Fruit fly (Drosophila melanogaster) whole organism, pupa: ENCODE data around the gene Sdhaf3.

ENCODE experiments used
- CG10348 ChIP-seq: fragments of 200-800 bp; sonication (Bioruptor generic); IDR thresholded peaks from 2 replicates; pipeline ENCODE4 v1.3.6; 2022; ENCODE audit warnings: missing biosample characterization, missing genetic modification characterization
- CG12605 ChIP-seq: fragments of 200-800 bp; sonication (Bioruptor generic); IDR thresholded peaks from 2 replicates; pipeline ENCODE4 v1.3.6; 2022; ENCODE audit warnings: missing biosample characterization, missing genetic modification characterization
- CG13204 ChIP-seq: fragments of 200-800 bp; sonication (Bioruptor generic); optimal IDR thresholded peaks from 2 replicates; lab custom pipeline; 2018; ENCODE audit warnings: missing biosample characterization, mild to moderate bottlenecking, missing genetic modification characterization, moderate library complexity
- CG14655 ChIP-seq: fragments of 200-800 bp; sonication (Bioruptor generic); optimal IDR thresholded peaks from 3 replicates; lab custom pipeline; 2017; ENCODE audit warnings: mild to moderate bottlenecking, missing biosample characterization, missing genetic modification reagents, missing genetic modification characterization
- CG15710 ChIP-seq: fragments of 200-800 bp; sonication (Bioruptor generic); optimal IDR thresholded peaks from 2 replicates; lab custom pipeline; 2018; ENCODE audit warnings: missing biosample characterization, mild to moderate bottlenecking, missing genetic modification characterization, moderate library complexity
- CG17806 ChIP-seq: fragments of 200-800 bp; sonication (Bioruptor generic); optimal IDR thresholded peaks from 2 replicates; lab custom pipeline; 2018; ENCODE audit warnings: missing biosample characterization, mild to moderate bottlenecking, missing genetic modification characterization, moderate library complexity
- CG32121 ChIP-seq: fragments of 200-800 bp; sonication (Bioruptor generic); IDR thresholded peaks from 2 replicates; pipeline ENCODE4 v1.3.6; 2022; ENCODE audit warnings: missing biosample characterization, missing genetic modification characterization
- CG34367 ChIP-seq: fragments of 200-800 bp; sonication (Bioruptor generic); optimal IDR thresholded peaks from 2 replicates; lab custom pipeline; 2018; ENCODE audit warnings: missing biosample characterization, mild to moderate bottlenecking, missing genetic modification characterization
- CG4496 ChIP-seq: fragments of 200-800 bp; sonication (Bioruptor generic); IDR thresholded peaks from 3 replicates; pipeline ENCODE4 v1.3.6; 2022; ENCODE audit warnings: missing biosample characterization, missing genetic modification characterization
- CG8159 ChIP-seq: fragments of 200-800 bp; sonication (Bioruptor generic); optimal IDR thresholded peaks from 3 replicates; lab custom pipeline; 2018; ENCODE audit warnings: missing biosample characterization, mild to moderate bottlenecking, missing genetic modification characterization, moderate library complexity
- CG8301 ChIP-seq: fragments of 200-800 bp; sonication (Bioruptor generic); optimal IDR thresholded peaks from 2 replicates; lab custom pipeline; 2018; ENCODE audit warnings: missing biosample characterization, mild to moderate bottlenecking, missing genetic modification characterization
- CG9948 ChIP-seq: fragments of 200-800 bp; sonication (Bioruptor generic); optimal IDR thresholded peaks from 2 replicates; lab custom pipeline; 2018; ENCODE audit warnings: missing biosample characterization, mild to moderate bottlenecking, missing genetic modification characterization, moderate library complexity
- D1 ChIP-seq: fragments of 200-800 bp; sonication (Bioruptor generic); optimal IDR thresholded peaks from 2 replicates; lab custom pipeline; 2018; ENCODE audit warnings: missing biosample characterization, mild to moderate bottlenecking, missing genetic modification characterization, moderate library complexity
- EcR ChIP-seq: fragments of 200-800 bp; sonication (Bioruptor generic); optimal IDR thresholded peaks from 3 replicates; lab custom pipeline; 2019; ENCODE audit warnings: missing biosample characterization, missing genetic modification characterization, mild to moderate bottlenecking, moderate library complexity, missing genetic modification reagents
- Ets98B ChIP-seq: fragments of 200-800 bp; sonication (Bioruptor generic); IDR thresholded peaks from 2 replicates; pipeline ENCODE4 v1.3.6; 2022; ENCODE audit warnings: missing biosample characterization, missing genetic modification characterization
- Pif1A ChIP-seq: fragments of 200-800 bp; sonication (Bioruptor generic); optimal IDR thresholded peaks from 3 replicates; lab custom pipeline; 2016; ENCODE audit warnings: missing biosample characterization, missing genetic modification characterization
- Pif1B ChIP-seq: fragments of 200-800 bp; sonication (Bioruptor generic); optimal IDR thresholded peaks from 3 replicates; lab custom pipeline; 2016; ENCODE audit warnings: missing biosample characterization, missing genetic modification characterization
- Snoo ChIP-seq: fragments of 200-800 bp; sonication (Bioruptor generic); optimal IDR thresholded peaks from 3 replicates; lab custom pipeline; 2017; ENCODE audit warnings: missing biosample characterization, mild to moderate bottlenecking, missing genetic modification characterization, inconsistent platforms
- fd96Ca ChIP-seq: fragments of 200-800 bp; sonication (Bioruptor generic); IDR thresholded peaks from 3 replicates; pipeline ENCODE4 v1.3.6; 2022; ENCODE audit warnings: missing biosample characterization, missing genetic modification characterization
- gl ChIP-seq: fragments of 200-800 bp; sonication (Bioruptor generic); optimal IDR thresholded peaks from 2 replicates; lab custom pipeline; 2018; ENCODE audit warnings: missing biosample characterization, mild to moderate bottlenecking, missing genetic modification characterization
- rn ChIP-seq: fragments of 200-800 bp; sonication (Bioruptor generic); IDR thresholded peaks from 2 replicates; pipeline ENCODE4 v1.3.6; 2022; ENCODE audit warnings: missing biosample characterization, missing genetic modification characterization

Gene Sdhaf3

dm6 chr3R:16525555-16525954, 43.3 kb upstream of the Sdhaf3 start:
- TF ChIP-seq CG12605 (GFP tag; lab: Robert Waterston, UW) (no peak), fd96Ca (GFP tag; lab: Robert Waterston, UW) (no peak), CG4496 (GFP tag; lab: Robert Waterston, UW) (no peak), rn (GFP tag; lab: Robert Waterston, UW) (no peak), CG8159 (tag; lab: Kevin White, UChicago) (no peak), Ets98B (GFP tag; lab: Robert Waterston, UW) (no peak), CG9948 (tag; lab: Kevin White, UChicago) (no peak), CG14655 (no peak), CG10348 (GFP tag; lab: Robert Waterston, UW) (no peak), EcR (GFP tag; lab: Kevin White, UChicago) (no peak), D1 (tag; lab: Kevin White, UChicago) (no peak), Pif1A (GFP tag; lab: Kevin White, UChicago) (no peak), Snoo (tag; lab: Kevin White, UChicago) (no peak), CG8301 (no peak), CG13204 (no peak), Pif1B (GFP tag; lab: Kevin White, UChicago) (no peak), CG32121 (GFP tag; lab: Robert Waterston, UW) (no peak), gl (tag; lab: Kevin White, UChicago) (no peak), CG15710 (tag; lab: Kevin White, UChicago) (no peak)

DNA sequence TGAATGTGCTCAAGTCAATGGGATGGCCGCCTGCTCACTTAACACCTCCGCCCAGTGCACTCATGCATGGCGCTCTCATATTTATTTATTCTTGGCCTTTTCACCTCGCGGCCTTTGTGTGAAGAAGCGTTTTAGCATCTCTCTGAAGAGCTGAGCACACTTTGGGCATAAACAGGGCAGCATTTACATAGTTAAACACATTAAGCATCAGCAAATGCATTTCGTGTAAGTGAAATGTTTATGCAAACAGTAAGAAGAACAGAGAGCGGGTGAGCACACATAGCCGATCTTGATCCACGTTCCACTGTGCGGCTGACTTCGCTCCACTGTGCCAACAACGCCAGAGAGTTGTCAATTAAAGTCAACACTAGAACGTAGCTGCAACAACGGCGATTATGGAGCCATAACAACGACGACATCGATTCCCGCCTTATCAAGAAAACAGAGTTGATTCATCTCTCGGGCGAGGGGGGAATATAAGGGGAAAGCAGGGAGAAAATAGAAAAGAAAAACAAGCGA, 42.4 kb upstream of the Sdhaf3 start:
- TF ChIP-seq CG10348 (GFP tag; lab: Robert Waterston, UW) (no peak), CG13204 (no peak), fd96Ca (GFP tag; lab: Robert Waterston, UW) (0 out of 3 replicates have a peak, but pooled peaks have one; percentile 39), CG32121 (GFP tag; lab: Robert Waterston, UW) (no peak), CG34367 (tag; lab: Kevin White, UChicago) (peak; percentile 46), EcR (GFP tag; lab: Kevin White, UChicago) (no peak), CG17806 (tag; lab: Kevin White, UChicago) (peak; percentile 75), CG8159 (tag; lab: Kevin White, UChicago) (peak; percentile 53), CG14655 (peak; percentile 78), CG9948 (tag; lab: Kevin White, UChicago) (peak; percentile 65), CG12605 (GFP tag; lab: Robert Waterston, UW) (0 out of 2 replicates have a peak, but pooled peaks have one; percentile 20), Pif1A (GFP tag; lab: Kevin White, UChicago) (peak; percentile 29), Ets98B (GFP tag; lab: Robert Waterston, UW) (peak; percentile 42; the same call in 1 of the 2 replicates), D1 (tag; lab: Kevin White, UChicago) (no peak), Snoo (tag; lab: Kevin White, UChicago) (no peak), rn (GFP tag; lab: Robert Waterston, UW) (no peak), CG15710 (tag; lab: Kevin White, UChicago) (peak; percentile 51), CG4496 (GFP tag; lab: Robert Waterston, UW) (no peak), CG8301 (peak; percentile 81), gl (tag; lab: Kevin White, UChicago) (peak; percentile 71), Pif1B (GFP tag; lab: Kevin White, UChicago) (no peak)

- TF ChIP-seq Pif1B (GFP tag; lab: Kevin White, UChicago) (peak; percentile 72), CG12605 (GFP tag; lab: Robert Waterston, UW) (peak; percentile 86), CG8301 (peak; percentile 94), CG9948 (tag; lab: Kevin White, UChicago) (peak; percentile 84), Snoo (tag; lab: Kevin White, UChicago) (peak; percentile 52), CG8159 (tag; lab: Kevin White, UChicago) (peak; percentile 87), CG4496 (GFP tag; lab: Robert Waterston, UW) (no peak), CG13204 (no peak), CG34367 (tag; lab: Kevin White, UChicago) (peak; percentile 48), CG32121 (GFP tag; lab: Robert Waterston, UW) (peak; percentile 85), Pif1A (GFP tag; lab: Kevin White, UChicago) (peak; percentile 60), EcR (GFP tag; lab: Kevin White, UChicago) (no peak), D1 (tag; lab: Kevin White, UChicago) (peak; percentile 79), gl (tag; lab: Kevin White, UChicago) (peak; percentile 66), CG10348 (GFP tag; lab: Robert Waterston, UW) (no peak), CG15710 (tag; lab: Kevin White, UChicago) (peak; percentile 64), CG14655 (peak; percentile 87), fd96Ca (GFP tag; lab: Robert Waterston, UW) (no peak), rn (GFP tag; lab: Robert Waterston, UW) (peak; percentile 74), CG17806 (tag; lab: Kevin White, UChicago) (peak; percentile 97), Ets98B (GFP tag; lab: Robert Waterston, UW) (peak; percentile 79)
- TF ChIP-seq, all 21 proteins: peak for 16
These were observed 41.9 kb upstream of the Sdhaf3 start for dm6 chr3R:16524178-16524577.

dm6 chr3R:16523395-16523794, 41.1 kb upstream of the Sdhaf3 start:
- peak; percentile 48; the same call in 1 of the 3 replicates for TF ChIP-seq fd96Ca (GFP tag; lab: Robert Waterston, UW)
- peak; percentile 63 for TF ChIP-seq CG14655
- peak; percentile 45 for TF ChIP-seq CG8159 (tag; lab: Kevin White, UChicago)
- no peak for TF ChIP-seq CG12605 (GFP tag; lab: Robert Waterston, UW)
- peak; percentile 23 for TF ChIP-seq CG15710 (tag; lab: Kevin White, UChicago)
- TF ChIP-seq CG17806 (tag; lab: Kevin White, UChicago), result peak; percentile 67
- peak; percentile 41 for TF ChIP-seq Pif1A (GFP tag; lab: Kevin White, UChicago)
- peak; percentile 22 for TF ChIP-seq CG9948 (tag; lab: Kevin White, UChicago)
- TF ChIP-seq CG34367 (tag; lab: Kevin White, UChicago), result peak; percentile 18
- TF ChIP-seq gl (tag; lab: Kevin White, UChicago), result peak; percentile 9
- TF ChIP-seq CG32121 (GFP tag; lab: Robert Waterston, UW), result no peak; the same call in 1 of the 2 replicates
- TF ChIP-seq CG13204, result no peak
- TF ChIP-seq Ets98B (GFP tag; lab: Robert Waterston, UW), result peak; percentile 42; the same call in 1 of the 2 replicates
- TF ChIP-seq Pif1B (GFP tag; lab: Kevin White, UChicago), result peak; percentile 35
- TF ChIP-seq CG8301, result peak; percentile 81
- no peak for TF ChIP-seq CG4496 (GFP tag; lab: Robert Waterston, UW)
